Worm (Caenorhabditis elegans): ENCODE measurements around the gene hex-1.

The hex-1 gene

ce11 chrX:2215108-2215507, 5.8 kb upstream of the hex-1 start (continued):
- TF ChIP-seq nhr-90 (tag; optimal IDR thresholded peaks at IDR 0.05; ENCODE audit: poor library complexity) (peak; percentile 67), egl-27 (tag; optimal IDR thresholded peaks at IDR 0.05) (peak in 1 of 2 experiments; percentile 58), lin-39 (tag; optimal IDR thresholded peaks at IDR 0.05) (no peak), lin-15B (tag; optimal IDR thresholded peaks at IDR 0.05) (no peak), sup-37 (GFP tag; optimal IDR thresholded peaks at IDR 0.05) (no peak), nhr-19 (GFP tag; conservative IDR thresholded peaks at IDR 0.05) (no peak; the same call in 1 of the 2 replicates), hlh-17 (GFP tag; optimal IDR thresholded peaks at IDR 0.05; ENCODE audit: borderline replicate concordance) (no peak), C04F5.9 (tag; optimal IDR thresholded peaks at IDR 0.05) (no peak), sptf-1 (tag; optimal IDR thresholded peaks at IDR 0.05) (no peak), nhr-85 (tag) (peak; percentile 93), unc-130 (tag; optimal IDR thresholded peaks at IDR 0.05) (peak; percentile 55), zip-4 (GFP tag; optimal IDR thresholded peaks at IDR 0.05) (no peak), F16B12.6 (tag; optimal IDR thresholded peaks at IDR 0.05) (no peak), unc-98 (GFP tag; IDR thresholded peaks at IDR 0.05) (no peak), mep-1 (tag; optimal IDR thresholded peaks at IDR 0.05) (peak; percentile 1), egl-13 (tag; optimal IDR thresholded peaks at IDR 0.05) (no peak), isw-1 (GFP tag; IDR thresholded peaks at IDR 0.05) (no peak), hlh-4 (tag; optimal IDR thresholded peaks at IDR 0.05) (no peak), fkh-10 (GFP tag; optimal IDR thresholded peaks at IDR 0.05) (no peak), dpl-1 (GFP tag; optimal IDR thresholded peaks at IDR 0.05) (peak in 1 of 3 experiments; percentile 11), ceh-90 (tag; optimal IDR thresholded peaks at IDR 0.05) (no peak), swsn-7 (tag; optimal IDR thresholded peaks at IDR 0.05) (no peak), nhr-76 (tag; optimal IDR thresholded peaks at IDR 0.05) (no peak), fkh-4 (tag; optimal IDR thresholded peaks at IDR 0.05; ENCODE audit: borderline replicate concordance) (no peak), fos-1 (tag; optimal IDR thresholded peaks at IDR 0.05) (no peak), mdl-1 (tag; optimal IDR thresholded peaks at IDR 0.05) (peak in 1 of 2 experiments; percentile 83), fkh-8 (tag; optimal IDR thresholded peaks at IDR 0.05) (no peak), aha-1 (tag; optimal IDR thresholded peaks at IDR 0.05) (no peak), nhr-237 (tag; optimal IDR thresholded peaks at IDR 0.05) (no peak), lsy-2 (tag; optimal IDR thresholded peaks at IDR 0.05) (peak in 1 of 2 experiments; percentile 60), jun-1 (tag; optimal IDR thresholded peaks at IDR 0.05) (no peak), nhr-11 (tag; optimal IDR thresholded peaks at IDR 0.05) (no peak), pqm-1 (tag; optimal IDR thresholded peaks at IDR 0.05) (no peak)

- TF ChIP-seq rnt-1 (tag; optimal IDR thresholded peaks at IDR 0.05) = peak; percentile 31
- TF ChIP-seq C04F5.9 (tag; optimal IDR thresholded peaks at IDR 0.05) = no peak
- TF ChIP-seq fos-1 (tag; optimal IDR thresholded peaks at IDR 0.05) = no peak
- TF ChIP-seq efl-3 (GFP tag; optimal IDR thresholded peaks at IDR 0.05) = no peak
- TF ChIP-seq pag-3 (tag; optimal IDR thresholded peaks at IDR 0.05; ENCODE audit: borderline replicate concordance, insufficient read depth) = peak; percentile 52
- no peak for TF ChIP-seq efl-1 (optimal IDR thresholded peaks at IDR 0.05)
- peak in 1 of 2 experiments; percentile 7 for TF ChIP-seq efl-1 (GFP tag; optimal IDR thresholded peaks at IDR 0.05 in 1 of 2)
Measured at ce11 chrX:2216242-2216641, 4.7 kb upstream of the hex-1 start.

ce11 chrX:2216662-2217061, 4.3 kb upstream of the hex-1 start:
- TF ChIP-seq ceh-90 (tag; optimal IDR thresholded peaks at IDR 0.05) (no peak), blmp-1 (tag; optimal IDR thresholded peaks at IDR 0.05) (peak; percentile 83), mef-2 (tag; optimal IDR thresholded peaks at IDR 0.05) (no peak), lir-3 (tag; optimal IDR thresholded peaks at IDR 0.05; ENCODE audit: poor library complexity) (no peak), Y116A8C.19 (tag; optimal IDR thresholded peaks at IDR 0.05; ENCODE audit: borderline replicate concordance) (no peak), egl-27 (tag; optimal IDR thresholded peaks at IDR 0.05) (peak in 1 of 2 experiments; percentile 5), ets-5 (GFP tag; IDR thresholded peaks at IDR 0.05) (no peak), nhr-85 (tag) (peak; percentile 81), nhr-20 (tag; optimal IDR thresholded peaks at IDR 0.05) (no peak), hlh-4 (tag; optimal IDR thresholded peaks at IDR 0.05) (no peak), aly-2 (tag; optimal IDR thresholded peaks at IDR 0.05) (no peak), skn-1 (tag; optimal IDR thresholded peaks at IDR 0.05) (no peak), efl-1 (optimal IDR thresholded peaks at IDR 0.05) (no peak), efl-1 (GFP tag; optimal IDR thresholded peaks at IDR 0.05 in 1 of 2) (peak in 1 of 2 experiments; percentile 60), rnt-1 (tag; optimal IDR thresholded peaks at IDR 0.05) (no peak), alr-1 (tag; optimal IDR thresholded peaks at IDR 0.05; ENCODE audit: borderline replicate concordance) (no peak), unc-98 (GFP tag; IDR thresholded peaks at IDR 0.05) (no peak), F16B12.6 (tag; optimal IDR thresholded peaks at IDR 0.05) (no peak), unc-86 (tag; optimal IDR thresholded peaks at IDR 0.05) (no peak), pqm-1 (tag; optimal IDR thresholded peaks at IDR 0.05) (no peak), dpl-1 (GFP tag; optimal IDR thresholded peaks at IDR 0.05) (no peak), egl-13 (tag; optimal IDR thresholded peaks at IDR 0.05) (no peak), zip-4 (GFP tag; optimal IDR thresholded peaks at IDR 0.05) (no peak), C34B4.2 (tag; optimal IDR thresholded peaks at IDR 0.05) (no peak), tbx-2 (tag; optimal IDR thresholded peaks at IDR 0.05) (no peak)
